Worm (Caenorhabditis elegans): Measurements from ENCODE around the gene uev-2.

- TF ChIP-seq mec-3 (tag; optimal IDR thresholded peaks at IDR 0.05; ENCODE audit: borderline replicate concordance) (no peak), nhr-11 (tag; optimal IDR thresholded peaks at IDR 0.05) (no peak), hlh-13 (GFP tag; optimal IDR thresholded peaks at IDR 0.05) (no peak), odd-2 (tag; optimal IDR thresholded peaks at IDR 0.05) (no peak), elt-2 (tag; optimal IDR thresholded peaks at IDR 0.05) (no peak), nfya-1 (tag; optimal IDR thresholded peaks at IDR 0.05) (no peak), unc-86 (tag; optimal IDR thresholded peaks at IDR 0.05) (no peak), tbx-2 (tag; optimal IDR thresholded peaks at IDR 0.05) (no peak), pha-4 (tag; optimal IDR thresholded peaks at IDR 0.05) (no peak), elt-4 (tag; optimal IDR thresholded peaks at IDR 0.05) (no peak), fkh-10 (GFP tag; optimal IDR thresholded peaks at IDR 0.05) (no peak), tbx-7 (tag; optimal IDR thresholded peaks at IDR 0.05) (no peak), dmd-4 (tag; optimal IDR thresholded peaks at IDR 0.05; ENCODE audit: borderline replicate concordance) (no peak), ets-4 (tag; optimal IDR thresholded peaks at IDR 0.05) (no peak)
Observed at ce11 chrIII:5552072-5552667, 30.8 kb upstream of the uev-2 start, which contains the start of gene F09F7.6.

All from whole organism, late embryonic.